Fruit fly (Drosophila melanogaster) whole organism, embryonic: ENCODE measurements around the gene CG32713.
A peak's percentile ranks its signal among the peaks of the same experiment; 100 is the strongest.

Experiments used
- CG10274 ChIP-seq: fragments of 200-800 bp; sonication (Bioruptor generic); optimal IDR thresholded peaks from 3 replicates; lab custom pipeline; 2017; ENCODE audit warnings: missing biosample characterization, mild to moderate bottlenecking, missing genetic modification characterization
- CG11247 ChIP-seq: fragments of 200-800 bp; sonication (Bioruptor generic); IDR thresholded peaks from 2 replicates; pipeline ENCODE4 v1.3.6; 2022; ENCODE audit warnings: missing biosample characterization, missing genetic modification characterization
- CG12659 ChIP-seq: fragments of 200-800 bp; sonication (Bioruptor generic); optimal IDR thresholded peaks from 3 replicates; lab custom pipeline; 2017; ENCODE audit warnings: mild to moderate bottlenecking, missing biosample characterization, missing genetic modification reagents, missing genetic modification characterization
- CG14860 ChIP-seq: fragments of 200-800 bp; sonication (Bioruptor generic); IDR thresholded peaks from 3 replicates; pipeline ENCODE4 v1.3.6; 2022; ENCODE audit warnings: missing biosample characterization, missing genetic modification characterization; ENCODE audit not compliant: partially characterized antibody
- CG15479 ChIP-seq: fragments of 200-800 bp; sonication (Bioruptor generic); optimal IDR thresholded peaks from 3 replicates; lab custom pipeline; 2019; ENCODE audit warnings: missing biosample characterization, mild to moderate bottlenecking, missing genetic modification characterization, moderate library complexity
- CG1602 ChIP-seq: fragments of 200-800 bp; sonication (Bioruptor generic); optimal IDR thresholded peaks from 3 replicates; lab custom pipeline; 2016; ENCODE audit warnings: missing biosample characterization, missing genetic modification characterization
- CG18262 ChIP-seq: fragments of 200-800 bp; optimal IDR thresholded peaks from 3 replicates; lab custom pipeline; 2019; ENCODE audit warnings: missing biosample characterization, mild to moderate bottlenecking, missing genetic modification characterization, moderate library complexity
- CG18619 ChIP-seq: fragments of 200-800 bp; sonication (Bioruptor generic); optimal IDR thresholded peaks from 3 replicates; lab custom pipeline; 2017; ENCODE audit warnings: missing biosample characterization, mild to moderate bottlenecking, missing genetic modification characterization
- CG2116 ChIP-seq: fragments of 200-800 bp; sonication (Bioruptor generic); optimal IDR thresholded peaks from 3 replicates; lab custom pipeline; 2018; ENCODE audit warnings: missing biosample characterization, mild to moderate bottlenecking, missing genetic modification characterization
- CG2129 ChIP-seq: fragments of 200-800 bp; sonication (Bioruptor generic); IDR thresholded peaks from 2 replicates; pipeline ENCODE4 v1.3.6; 2022; ENCODE audit warnings: missing biosample characterization, missing genetic modification characterization; ENCODE audit not compliant: partially characterized antibody
- CG4820 ChIP-seq: fragments of 200-800 bp; sonication (Bioruptor generic); optimal IDR thresholded peaks from 3 replicates; lab custom pipeline; 2016; ENCODE audit warnings: missing biosample characterization, missing genetic modification characterization
- CG7372 ChIP-seq: fragments of 200-800 bp; sonication (Bioruptor generic); IDR thresholded peaks from 2 replicates; pipeline ENCODE4 v1.3.6; 2022; ENCODE audit warnings: missing biosample characterization, missing genetic modification characterization
- CG7745 ChIP-seq: fragments of 200-800 bp; sonication (Bioruptor generic); optimal IDR thresholded peaks from 2 replicates; lab custom pipeline; 2018; ENCODE audit warnings: missing biosample characterization, mild to moderate bottlenecking, missing genetic modification characterization, moderate library complexity
- CG7928 ChIP-seq: fragments of 200-800 bp; sonication (Bioruptor generic); optimal IDR thresholded peaks from 2 replicates; lab custom pipeline; 2017; ENCODE audit warnings: missing biosample characterization, mild to moderate bottlenecking, missing genetic modification characterization
- CG7963 ChIP-seq: fragments of 200-800 bp; sonication (Bioruptor generic); IDR thresholded peaks from 3 replicates; pipeline ENCODE4 v1.3.6; 2022; ENCODE audit warnings: missing biosample characterization, missing genetic modification characterization; ENCODE audit not compliant: partially characterized antibody
- CG8765 ChIP-seq: fragments of 200-800 bp; sonication (Bioruptor generic); IDR thresholded peaks from 2 replicates; pipeline ENCODE4 v1.3.6; 2022; ENCODE audit warnings: missing biosample characterization, missing genetic modification characterization
- CG8944 ChIP-seq: fragments of 200-800 bp; sonication (Bioruptor generic); optimal IDR thresholded peaks from 3 replicates; lab custom pipeline; 2016; ENCODE audit warnings: missing biosample characterization, missing genetic modification characterization
- Dp ChIP-seq: fragments of 200-800 bp; sonication (Bioruptor generic); optimal IDR thresholded peaks from 2 replicates; lab custom pipeline; 2018; ENCODE audit warnings: missing biosample characterization, mild to moderate bottlenecking, missing genetic modification characterization, moderate library complexity
- Fer1 ChIP-seq: fragments of 200-800 bp; sonication (Bioruptor generic); optimal IDR thresholded peaks from 2 replicates; lab custom pipeline; 2017; ENCODE audit warnings: missing biosample characterization, mild to moderate bottlenecking, missing genetic modification characterization
- HLH4C ChIP-seq: fragments of 200-800 bp; sonication (Bioruptor generic); IDR thresholded peaks from 3 replicates; pipeline ENCODE4 v1.3.6; 2022; ENCODE audit warnings: missing biosample characterization, missing genetic modification characterization; ENCODE audit not compliant: partially characterized antibody
- Hsf ChIP-seq: fragments of 200-800 bp; sonication (Bioruptor generic); optimal IDR thresholded peaks from 3 replicates; lab custom pipeline; 2016; ENCODE audit warnings: missing biosample characterization, missing genetic modification characterization
- Jarid2 ChIP-seq: fragments of 200-800 bp; sonication (Bioruptor generic); optimal IDR thresholded peaks from 3 replicates; lab custom pipeline; 2017; ENCODE audit warnings: mild to moderate bottlenecking, missing biosample characterization, missing genetic modification reagents, missing genetic modification characterization
- Mad ChIP-seq: fragments of 200-800 bp; sonication (Bioruptor generic); optimal IDR thresholded peaks from 2 replicates; lab custom pipeline; 2016; ENCODE audit warnings: missing biosample characterization, missing genetic modification characterization
- Meics ChIP-seq: fragments of 200-800 bp; sonication (Bioruptor generic); optimal IDR thresholded peaks from 2 replicates; lab custom pipeline; 2017; ENCODE audit warnings: missing biosample characterization, mild to moderate bottlenecking, missing genetic modification characterization
- Neu2 ChIP-seq: fragments of 200-800 bp; sonication (Bioruptor generic); optimal IDR thresholded peaks from 3 replicates; lab custom pipeline; 2016; ENCODE audit warnings: missing biosample characterization, missing genetic modification characterization, borderline replicate concordance
- Scr ChIP-seq: fragments of 200-800 bp; sonication (Bioruptor generic); IDR thresholded peaks from 2 replicates; pipeline ENCODE4 v1.3.6; 2022; ENCODE audit warnings: missing biosample characterization, missing genetic modification characterization; ENCODE audit not compliant: partially characterized antibody
- Spps ChIP-seq: fragments of 200-800 bp; sonication (Bioruptor generic); optimal IDR thresholded peaks from 2 replicates; lab custom pipeline; 2018; ENCODE audit warnings: missing biosample characterization, mild to moderate bottlenecking, missing genetic modification characterization
- Ssrp ChIP-seq: fragments of 200-800 bp; sonication (Bioruptor generic); optimal IDR thresholded peaks from 2 replicates; lab custom pipeline; 2018; ENCODE audit warnings: missing biosample characterization, mild to moderate bottlenecking, missing genetic modification characterization, moderate library complexity
- ap ChIP-seq: fragments of 200-800 bp; sonication (Bioruptor generic); IDR thresholded peaks from 2 replicates; pipeline ENCODE4 v1.3.6; 2022; ENCODE audit warnings: missing biosample characterization, missing genetic modification characterization
- ato ChIP-seq: fragments of 200-800 bp; sonication (Bioruptor generic); IDR thresholded peaks from 2 replicates; pipeline ENCODE4 v1.3.6; 2022; ENCODE audit warnings: missing biosample characterization, missing genetic modification characterization; ENCODE audit not compliant: partially characterized antibody
- az2 ChIP-seq: fragments of 200-800 bp; sonication (Bioruptor generic); optimal IDR thresholded peaks from 3 replicates; lab custom pipeline; 2016; ENCODE audit warnings: missing biosample characterization, missing genetic modification characterization
- br ChIP-seq: fragments of >200 bp; optimal IDR thresholded peaks from 2 replicates; lab custom pipeline; 2017
- cg ChIP-seq: fragments of 200-800 bp; sonication (Bioruptor generic); optimal IDR thresholded peaks from 3 replicates; lab custom pipeline; 2019; ENCODE audit warnings: missing biosample characterization, mild to moderate bottlenecking, missing genetic modification characterization, moderate library complexity
- croc ChIP-seq: fragments of 200-800 bp; sonication (Bioruptor generic); conservative IDR thresholded peaks from 3 replicates; pipeline ENCODE4 v1.3.6; 2022; ENCODE audit warnings: missing biosample characterization, missing genetic modification characterization
- exex ChIP-seq: fragments of 200-800 bp; sonication (Bioruptor generic); optimal IDR thresholded peaks from 4 replicates; lab custom pipeline; 2018; ENCODE audit warnings: missing biosample characterization, mild to moderate bottlenecking, missing genetic modification characterization, moderate library complexity
- eyg ChIP-seq: fragments of 200-800 bp; sonication (Bioruptor generic); optimal IDR thresholded peaks from 3 replicates; lab custom pipeline; 2016; ENCODE audit warnings: missing biosample characterization, missing genetic modification characterization
- fd3F ChIP-seq: fragments of 200-800 bp; sonication (Bioruptor generic); optimal IDR thresholded peaks from 2 replicates; lab custom pipeline; 2018; ENCODE audit warnings: missing biosample characterization, mild to moderate bottlenecking, missing genetic modification characterization, moderate library complexity
- fd96Cb ChIP-seq: fragments of 200-800 bp; sonication (Bioruptor generic); optimal IDR thresholded peaks from 2 replicates; lab custom pipeline; 2018; ENCODE audit warnings: missing biosample characterization, mild to moderate bottlenecking, missing genetic modification characterization, moderate library complexity
- gcm2 ChIP-seq: fragments of 200-800 bp; sonication (Bioruptor generic); optimal IDR thresholded peaks from 2 replicates; lab custom pipeline; 2016; ENCODE audit warnings: missing biosample characterization, missing genetic modification characterization
- gsb-n ChIP-seq: fragments of 200-800 bp; sonication (Bioruptor generic); optimal IDR thresholded peaks from 3 replicates; lab custom pipeline; 2018; ENCODE audit warnings: missing biosample characterization, mild to moderate bottlenecking, missing genetic modification characterization
- jumu ChIP-seq: fragments of 200-800 bp; sonication (Bioruptor generic); optimal IDR thresholded peaks from 3 replicates; lab custom pipeline; 2016; ENCODE audit warnings: missing biosample characterization, missing genetic modification characterization
- nerfin-2 ChIP-seq: fragments of 200-800 bp; sonication (Bioruptor generic); IDR thresholded peaks from 2 replicates; pipeline ENCODE4 v1.3.6; 2022; ENCODE audit warnings: missing biosample characterization, missing genetic modification characterization; ENCODE audit not compliant: partially characterized antibody
- org-1 ChIP-seq: fragments of 200-800 bp; sonication (Bioruptor generic); optimal IDR thresholded peaks from 2 replicates; lab custom pipeline; 2017; ENCODE audit warnings: missing biosample characterization, missing genetic modification characterization
- prd ChIP-seq, 3 experiments: fragments of >200 bp in 2 of 3; fragments of 200-800 bp in 1 of 3; sonication (Bioruptor generic) in 1 of 3; optimal IDR thresholded peaks in 2 of 3; IDR thresholded peaks in 1 of 3; 2 replicates in 2 of 3; 3 replicates in 1 of 3; pipeline versions ENCODE4 v1.3.6 to Lab custom; 2017 to 2022; ENCODE audit warnings: missing biosample characterization in 1 of 3, missing genetic modification characterization in 1 of 3
- seq ChIP-seq: fragments of 200-800 bp; sonication (Bioruptor generic); IDR thresholded peaks from 2 replicates; pipeline ENCODE4 v1.3.6; 2022; ENCODE audit warnings: missing biosample characterization, missing genetic modification characterization
- sqz ChIP-seq: fragments of 200-800 bp; sonication (Bioruptor generic); optimal IDR thresholded peaks from 3 replicates; lab custom pipeline; 2018; ENCODE audit warnings: missing biosample characterization, mild to moderate bottlenecking, missing genetic modification characterization
- stwl ChIP-seq: fragments of 200-800 bp; sonication (Bioruptor generic); optimal IDR thresholded peaks from 3 replicates; lab custom pipeline; 2018; ENCODE audit warnings: missing biosample characterization, mild to moderate bottlenecking, missing genetic modification characterization, moderate library complexity
- unpg ChIP-seq: fragments of 200-800 bp; sonication (Bioruptor generic); optimal IDR thresholded peaks from 3 replicates; lab custom pipeline; 2018; ENCODE audit warnings: missing biosample characterization, mild to moderate bottlenecking, missing genetic modification characterization, moderate library complexity
- usp ChIP-seq: fragments of >200 bp; optimal IDR thresholded peaks from 2 replicates; lab custom pipeline; 2017; ENCODE audit warnings: missing biosample characterization, missing genetic modification characterization
- wor ChIP-seq: fragments of 200-800 bp; sonication (Bioruptor generic); IDR thresholded peaks from 2 replicates; pipeline ENCODE4 v1.3.6; 2022; ENCODE audit warnings: missing biosample characterization, missing genetic modification characterization

Gene CG32713

dm6 chrX:8409793-8410192, 47.6 kb downstream of the CG32713 start (continued):
- no peak for TF ChIP-seq Scr
- TF ChIP-seq az2 (GFP tag; lab: Kevin White, UChicago): no peak
- TF ChIP-seq Meics: peak; percentile 57
- no peak for TF ChIP-seq org-1 (GFP tag; lab: Kevin White, UChicago)
- no peak for TF ChIP-seq CG12659 (GFP tag; lab: Kevin White, UChicago)
- TF ChIP-seq fd3F (GFP tag; lab: Kevin White, UChicago): no peak
- no peak for TF ChIP-seq gsb-n (tag; lab: Kevin White, UChicago)
- no peak for TF ChIP-seq CG7963 (GFP tag; lab: Robert Waterston, UW)
- TF ChIP-seq HLH4C (GFP tag; lab: Robert Waterston, UW): no peak
- peak; percentile 31 for TF ChIP-seq unpg (GFP tag; lab: Kevin White, UChicago)
- no peak for TF ChIP-seq CG14860 (GFP tag; lab: Robert Waterston, UW)
- no peak for TF ChIP-seq fd96Cb (tag; lab: Kevin White, UChicago)
- no peak for TF ChIP-seq Dp (GFP tag; lab: Kevin White, UChicago)
- no peak for TF ChIP-seq Spps (tag; lab: Kevin White, UChicago)
- peak; percentile 9 for TF ChIP-seq CG2116
- TF ChIP-seq CG8944 (GFP tag; lab: Kevin White, UChicago): no peak
- TF ChIP-seq nerfin-2: no peak
- no peak for TF ChIP-seq CG4820
- peak; percentile 99 for TF ChIP-seq CG8765 (GFP tag; lab: Robert Waterston, UW)
- no peak for TF ChIP-seq ato
- no peak for TF ChIP-seq Hsf (GFP tag; lab: Kevin White, UChicago)
- TF ChIP-seq br (lab: Kevin White, UChicago): no peak
- no peak for TF ChIP-seq Ssrp (tag; lab: Kevin White, UChicago)
- TF ChIP-seq gcm2 (GFP tag; lab: Kevin White, UChicago): no peak
- TF ChIP-seq ap (GFP tag; lab: Robert Waterston, UW): no peak
- no peak for TF ChIP-seq jumu (GFP tag; lab: Kevin White, UChicago)
- TF ChIP-seq exex (tag; lab: Kevin White, UChicago): peak; percentile 59
- TF ChIP-seq prd (optimal IDR thresholded peaks at IDR 0.05; lab: Kevin White, UChicago): no peak
- peak; percentile 36; the same call in 1 of the 3 replicates for TF ChIP-seq prd (GFP tag; IDR thresholded peaks at IDR 0.05; lab: Robert Waterston, UW)
- TF ChIP-seq Fer1 (GFP tag; lab: Kevin White, UChicago): peak; percentile 86
- TF ChIP-seq wor (GFP tag; lab: Robert Waterston, UW): no peak
- TF ChIP-seq CG18262 (tag; lab: Kevin White, UChicago): no peak
- peak; percentile 61 for TF ChIP-seq sqz (GFP tag; lab: Kevin White, UChicago)
- TF ChIP-seq CG7372 (GFP tag; lab: Robert Waterston, UW): peak; percentile 70; the same call in 1 of the 2 replicates
- TF ChIP-seq croc (GFP tag; lab: Robert Waterston, UW): no peak
- no peak for TF ChIP-seq Neu2 (GFP tag; lab: Kevin White, UChicago)
- no peak for TF ChIP-seq CG2129
- no peak for TF ChIP-seq stwl (tag; lab: Kevin White, UChicago)
- TF ChIP-seq Jarid2: no peak
- peak; percentile 80 for TF ChIP-seq CG7745 (tag; lab: Kevin White, UChicago)
- no peak for TF ChIP-seq CG7928 (GFP tag; lab: Kevin White, UChicago)
- peak; percentile 95 for TF ChIP-seq cg (GFP tag; lab: Kevin White, UChicago)
- no peak for TF ChIP-seq Mad (GFP tag; lab: Kevin White, UChicago)
- peak; percentile 67; the same call in 1 of the 2 replicates for TF ChIP-seq seq
- no peak for TF ChIP-seq usp (GFP tag; lab: Kevin White, UChicago)
- peak; percentile 99 for TF ChIP-seq CG15479 (GFP tag; lab: Kevin White, UChicago)
- no peak for TF ChIP-seq CG10274 (GFP tag; lab: Kevin White, UChicago)
- no peak for TF ChIP-seq CG1602 (GFP tag; lab: Kevin White, UChicago)
- TF ChIP-seq CG11247 (GFP tag; lab: Robert Waterston, UW): peak; percentile 68; the same call in 1 of the 2 replicates
- TF ChIP-seq CG18619 (GFP tag; lab: Kevin White, UChicago): peak; percentile 6
- no peak for TF ChIP-seq eyg
